Worm (Caenorhabditis elegans) whole organism, L1 larva: Measurements from ENCODE around the gene his-48.

Experiments used
- C04F5.9 ChIP-seq: sonication (generic microtip); optimal IDR thresholded peaks from 2 replicates; lab custom pipeline; 2016; ENCODE audit warnings: missing genetic modification characterization, missing compliant biosample characterization
- C34B4.2 ChIP-seq: sonication (generic microtip); optimal IDR thresholded peaks from 2 replicates; lab custom pipeline; 2017; ENCODE audit warnings: mild to moderate bottlenecking, missing genetic modification characterization, missing compliant biosample characterization
- Y116A8C.19 ChIP-seq: sonication (generic microtip); optimal IDR thresholded peaks from 2 replicates; lab custom pipeline; 2016; ENCODE audit warnings: missing compliant biosample characterization, missing genetic modification characterization, borderline replicate concordance
- ama-1 ChIP-seq: fragments of 150-350 bp; optimal IDR thresholded peaks from 2 replicates; lab custom pipeline; 2014
- blmp-1 ChIP-seq: fragments of 150-350 bp; optimal IDR thresholded peaks from 2 replicates; lab custom pipeline; 2014; ENCODE audit warnings: missing biosample characterization, missing genetic modification characterization
- ceh-63 ChIP-seq: fragments of 200-800 bp; sonication (Bioruptor generic); optimal IDR thresholded peaks from 2 replicates; lab custom pipeline; 2018; ENCODE audit warnings: mild to moderate bottlenecking, missing genetic modification characterization, missing compliant biosample characterization
- ceh-88 ChIP-seq: fragments of 200-800 bp; sonication (Bioruptor generic); IDR thresholded peaks from 2 replicates; pipeline ENCODE4 v1.3.6; 2022; ENCODE audit warnings: missing genetic modification characterization, missing compliant biosample characterization
- ceh-90 ChIP-seq: sonication (generic microtip); optimal IDR thresholded peaks from 2 replicates; lab custom pipeline; 2016; ENCODE audit warnings: missing genetic modification characterization, missing compliant biosample characterization
- dpl-1 ChIP-seq, 3 experiments: fragments of 150-350 bp in 2 of 3; sonication (generic microtip) in 1 of 3; optimal IDR thresholded peaks; 2 replicates each; lab custom pipeline; 2014 to 2017; ENCODE audit warnings: missing biosample characterization in 3 of 3, missing genetic modification characterization in 3 of 3, missing genetic modification reagents in 3 of 3
- efl-1 ChIP-seq, 4 experiments: fragments of 150-350 bp; optimal IDR thresholded peaks in 3 of 4; peaks in 1 of 4; 1 replicate in 1 of 4; 2 replicates in 3 of 4; lab custom pipeline; 2014; ENCODE audit warnings: missing biosample characterization in 2 of 4, missing genetic modification characterization in 2 of 4, missing genetic modification reagents in 2 of 4
- efl-3 ChIP-seq: fragments of 200-800 bp; sonication (Bioruptor generic); optimal IDR thresholded peaks from 2 replicates; lab custom pipeline; 2018; ENCODE audit warnings: mild to moderate bottlenecking, missing genetic modification characterization, missing compliant biosample characterization
- egl-13 ChIP-seq: sonication (generic microtip); optimal IDR thresholded peaks from 2 replicates; lab custom pipeline; 2016; ENCODE audit warnings: missing genotype, missing genetic modification reagents, missing genetic modification characterization, missing compliant biosample characterization
- egl-27 ChIP-seq, 2 experiments: fragments of 150-350 bp in 1 of 2; sonication (generic microtip); optimal IDR thresholded peaks; 3 replicates each; lab custom pipeline; 2017 to 2018; ENCODE audit warnings: missing biosample characterization in 2 of 2, missing genetic modification characterization in 2 of 2, missing genetic modification reagents in 2 of 2
- elt-3 ChIP-seq, 6 experiments: fragments of 150-350 bp in 1 of 6; sonication (generic microtip); optimal IDR thresholded peaks; 2 replicates each; lab custom pipeline; 2017 to 2018; ENCODE audit warnings: missing biosample characterization in 6 of 6, missing genetic modification characterization in 6 of 6, inconsistent platforms in 1 of 6
- fkh-10 ChIP-seq: sonication (generic microtip); optimal IDR thresholded peaks from 2 replicates; lab custom pipeline; 2017; ENCODE audit warnings: missing biosample characterization, missing genetic modification reagents, missing genetic modification characterization
- fkh-4 ChIP-seq: sonication (generic microtip); optimal IDR thresholded peaks from 2 replicates; lab custom pipeline; 2016; ENCODE audit warnings: missing compliant biosample characterization, missing genetic modification characterization, borderline replicate concordance
- hlh-17 ChIP-seq: fragments of 200-800 bp; sonication (Bioruptor generic); optimal IDR thresholded peaks from 2 replicates; lab custom pipeline; 2018; ENCODE audit warnings: missing genetic modification characterization, mild to moderate bottlenecking, missing compliant biosample characterization, moderate library complexity, borderline replicate concordance
- hlh-4 ChIP-seq: sonication (generic microtip); optimal IDR thresholded peaks from 2 replicates; lab custom pipeline; 2016; ENCODE audit warnings: mild to moderate bottlenecking, missing genetic modification characterization, missing compliant biosample characterization
- irx-1 ChIP-seq: sonication (generic microtip); optimal IDR thresholded peaks from 2 replicates; lab custom pipeline; 2016; ENCODE audit warnings: missing genetic modification characterization, missing compliant biosample characterization
- lin-13 ChIP-seq: fragments of 150-350 bp; optimal IDR thresholded peaks from 2 replicates; lab custom pipeline; 2014; ENCODE audit warnings: missing biosample characterization, missing genetic modification reagents, missing genetic modification characterization
- lin-14 ChIP-seq: fragments of 200-800 bp; sonication (Bioruptor generic); optimal IDR thresholded peaks from 2 replicates; lab custom pipeline; 2018; ENCODE audit warnings: mild to moderate bottlenecking, missing genetic modification characterization, moderate library complexity, missing compliant biosample characterization
- lin-15B ChIP-seq: fragments of 150-350 bp; sonication (generic microtip); optimal IDR thresholded peaks from 3 replicates; lab custom pipeline; 2014; ENCODE audit warnings: missing biosample characterization, missing genetic modification characterization
- lin-35 ChIP-seq, 2 experiments: fragments of 150-350 bp; optimal IDR thresholded peaks; 2 replicates each; lab custom pipeline; 2014; ENCODE audit warnings: missing biosample characterization in 2 of 2, missing genetic modification characterization in 2 of 2, missing genetic modification reagents in 2 of 2
- lsy-2 ChIP-seq, 2 experiments: fragments of 150-350 bp; optimal IDR thresholded peaks; 2 replicates each; lab custom pipeline; 2014; ENCODE audit warnings: missing biosample characterization in 2 of 2, missing genetic modification characterization in 2 of 2
- mab-9 ChIP-seq: fragments of 200-800 bp; sonication (Bioruptor generic); IDR thresholded peaks from 2 replicates; pipeline ENCODE4 v1.3.6; 2022; ENCODE audit warnings: missing genetic modification reagents, missing genetic modification characterization, missing compliant biosample characterization
- mep-1 ChIP-seq: fragments of 150-350 bp; optimal IDR thresholded peaks from 2 replicates; lab custom pipeline; 2014; ENCODE audit warnings: missing biosample characterization, missing genetic modification characterization
- nhr-11 ChIP-seq: fragments of 150-350 bp; optimal IDR thresholded peaks from 2 replicates; lab custom pipeline; 2014; ENCODE audit warnings: missing biosample characterization, missing genetic modification characterization
- nhr-12 ChIP-seq: sonication (generic microtip); optimal IDR thresholded peaks from 2 replicates; lab custom pipeline; 2017; ENCODE audit warnings: missing biosample characterization, missing genetic modification characterization
- nhr-76 ChIP-seq: sonication (generic microtip); optimal IDR thresholded peaks from 2 replicates; lab custom pipeline; 2017; ENCODE audit warnings: missing biosample characterization, missing genetic modification characterization
- nhr-85 ChIP-seq: sonication (generic microtip); peaks from one replicate; lab custom pipeline; 2016; ENCODE audit warnings: missing genetic modification characterization, inconsistent platforms, missing compliant biosample characterization
- nhr-90 ChIP-seq: sonication (generic microtip); optimal IDR thresholded peaks from 2 replicates; lab custom pipeline; 2016; ENCODE audit warnings: mild to moderate bottlenecking, missing genetic modification characterization, missing compliant biosample characterization; ENCODE audit not compliant: poor library complexity
- pqm-1 ChIP-seq: sonication (generic microtip); optimal IDR thresholded peaks from 3 replicates; lab custom pipeline; 2017; ENCODE audit warnings: missing biosample characterization, missing genetic modification characterization
- snpc-4 ChIP-seq: fragments of 150-350 bp; optimal IDR thresholded peaks from 2 replicates; lab custom pipeline; 2014; ENCODE audit warnings: missing biosample characterization, missing genetic modification characterization
- snu-23 ChIP-seq: sonication (generic microtip); optimal IDR thresholded peaks from 2 replicates; lab custom pipeline; 2016; ENCODE audit warnings: missing genetic modification characterization, missing compliant biosample characterization
- tbx-2 ChIP-seq: sonication (generic microtip); optimal IDR thresholded peaks from 2 replicates; lab custom pipeline; 2016; ENCODE audit warnings: missing genetic modification characterization, missing compliant biosample characterization
- unc-130 ChIP-seq: fragments of 150-350 bp; optimal IDR thresholded peaks from 2 replicates; lab custom pipeline; 2017; ENCODE audit warnings: missing biosample characterization, missing genetic modification characterization, inconsistent platforms
- unc-86 ChIP-seq: sonication (generic microtip); optimal IDR thresholded peaks from 2 replicates; lab custom pipeline; 2016; ENCODE audit warnings: missing genetic modification characterization, missing compliant biosample characterization
- vab-15 ChIP-seq: sonication (generic microtip); optimal IDR thresholded peaks from 2 replicates; lab custom pipeline; 2017; ENCODE audit warnings: missing genotype, mild to moderate bottlenecking, missing genetic modification characterization, missing compliant biosample characterization
- xbp-1 ChIP-seq: sonication (generic microtip); optimal IDR thresholded peaks from 2 replicates; lab custom pipeline; 2016; ENCODE audit warnings: missing genetic modification characterization, missing compliant biosample characterization
- zip-4 ChIP-seq: fragments of 200-800 bp; sonication (Bioruptor generic); optimal IDR thresholded peaks from 2 replicates; lab custom pipeline; 2018; ENCODE audit warnings: mild to moderate bottlenecking, missing genetic modification characterization, moderate library complexity, missing compliant biosample characterization
- ztf-11 ChIP-seq, 2 experiments: sonication (generic microtip); optimal IDR thresholded peaks; 2 replicates each; lab custom pipeline; 2016 to 2017; ENCODE audit warnings: missing genetic modification characterization in 2 of 2, missing biosample characterization in 1 of 2, missing compliant biosample characterization in 1 of 2
- ztf-4 ChIP-seq: fragments of 150-350 bp; optimal IDR thresholded peaks from 2 replicates; lab custom pipeline; 2014; ENCODE audit warnings: missing biosample characterization, missing genetic modification characterization

his-48 gene

DNA sequence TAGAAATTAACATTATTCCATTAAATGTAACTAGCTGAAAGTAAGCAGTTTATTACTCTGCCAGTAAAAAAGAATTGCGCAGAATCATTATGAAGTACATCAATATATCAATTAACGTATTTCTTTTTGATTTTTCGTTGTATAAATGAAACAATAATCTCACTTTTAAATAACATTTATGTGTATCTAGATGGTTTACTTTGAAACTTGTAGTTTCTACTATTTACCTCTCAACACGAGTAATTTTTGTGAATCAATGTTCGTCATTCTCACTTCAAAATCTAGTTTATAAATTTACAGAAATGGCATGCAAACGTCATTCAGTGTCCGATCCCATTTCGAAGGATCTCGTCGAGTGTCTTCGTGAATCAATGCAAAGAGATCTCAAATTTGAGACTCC, 7.4 kb upstream of the his-48 start, which contains the start of gene gspd-1:
Gene gspd-1, plus strand, starts transcription at position 301 of the 400 bp plus-strand sequence.
- no peak for TF ChIP-seq unc-86 (tag; lab: Kevin White, UChicago)
- TF ChIP-seq ztf-11 (tag; optimal IDR thresholded peaks at IDR 0.05; lab: Kevin White, UChicago), result no peak
- no peak for TF ChIP-seq nhr-12
- no peak for TF ChIP-seq tbx-2 (tag; lab: Kevin White, UChicago)
- no peak for TF ChIP-seq snpc-4
- TF ChIP-seq C34B4.2 (tag; lab: Kevin White, UChicago), result no peak
- no peak for TF ChIP-seq nhr-90 (tag; lab: Kevin White, UChicago)
- no peak for TF ChIP-seq vab-15 (tag; lab: Kevin White, UChicago)
- no peak for TF ChIP-seq mab-9 (GFP tag; lab: Robert Waterston, UW)
- no peak for TF ChIP-seq hlh-17 (GFP tag; lab: Kevin White, UChicago)
- TF ChIP-seq Y116A8C.19 (tag; lab: Kevin White, UChicago), result no peak
- TF ChIP-seq irx-1 (tag; lab: Kevin White, UChicago), result no peak
- no peak for TF ChIP-seq nhr-76 (tag; lab: Kevin White, UChicago)
- TF ChIP-seq egl-13 (tag; lab: Kevin White, UChicago), result no peak
- TF ChIP-seq lin-35 (GFP tag; optimal IDR thresholded peaks at IDR 0.05; lab: Kevin White, UChicago), result no peak
- no peak for TF ChIP-seq efl-3 (GFP tag; lab: Kevin White, UChicago)
- no peak for TF ChIP-seq snu-23 (GFP tag; lab: Kevin White, UChicago)
- TF ChIP-seq lin-14 (GFP tag; lab: Kevin White, UChicago), result no peak
- TF ChIP-seq elt-3 (tag; optimal IDR thresholded peaks at IDR 0.05; lab: Kevin White, UChicago), result no peak
- no peak for TF ChIP-seq fkh-4

ce11 chrIV:11319884-11320362, 4.6 kb upstream of the his-48 start, which contains the start of gene B0035.18:
Gene B0035.18 (plus strand): TSS chrIV:11320312.
- TF ChIP-seq blmp-1 (tag; lab: Kevin White, UChicago), result no peak
- peak in 1 of 2 experiments; percentile 40 for TF ChIP-seq lsy-2 (tag; optimal IDR thresholded peaks at IDR 0.05; lab: Kevin White, UChicago)

DNA sequence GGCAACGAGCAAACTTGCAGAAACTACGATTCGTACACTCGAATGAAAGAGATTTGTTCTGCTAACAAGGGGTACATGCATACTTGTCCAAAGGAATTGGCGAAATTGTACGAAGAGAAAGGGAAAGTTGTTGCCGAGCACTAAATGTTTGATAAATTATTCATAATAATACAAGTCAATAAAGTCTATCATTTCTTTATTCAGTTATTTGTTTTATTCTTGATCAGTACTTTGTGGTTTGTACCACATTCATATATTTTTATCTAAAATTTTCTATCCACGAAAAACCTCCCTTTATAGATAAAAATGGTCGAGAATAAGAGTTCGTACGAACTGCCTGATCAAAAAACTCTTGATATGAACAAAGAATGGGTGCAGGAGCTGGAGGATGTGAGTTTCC, 4.0 kb upstream of the his-48 start, which contains the start of gene edg-1:
Gene edg-1, plus strand, starts transcription at position 301 of the 400 bp plus-strand sequence.
- TF ChIP-seq ztf-4 (tag; lab: Kevin White, UChicago) (no peak), pqm-1 (tag; lab: Kevin White, UChicago) (no peak), mep-1 (tag; lab: Kevin White, UChicago) (no peak), ztf-11 (tag; optimal IDR thresholded peaks at IDR 0.05; lab: Kevin White, UChicago) (no peak), mab-9 (GFP tag; lab: Robert Waterston, UW) (no peak), ceh-63 (GFP tag; lab: Kevin White, UChicago) (no peak), lin-13 (GFP tag; lab: Kevin White, UChicago) (no peak), dpl-1 (GFP tag; optimal IDR thresholded peaks at IDR 0.05; lab: Kevin White, UChicago) (no peak), hlh-4 (tag; lab: Kevin White, UChicago) (no peak), nhr-90 (tag; lab: Kevin White, UChicago) (no peak), zip-4 (GFP tag; lab: Kevin White, UChicago) (no peak), egl-27 (tag; optimal IDR thresholded peaks at IDR 0.05; lab: Kevin White, UChicago) (no peak), C34B4.2 (tag; lab: Kevin White, UChicago) (no peak), ceh-88 (GFP tag; lab: Robert Waterston, UW) (no peak), efl-1 (optimal IDR thresholded peaks at IDR 0.05; lab: Kevin White, UChicago) (no peak), efl-1 (GFP tag; optimal IDR thresholded peaks at IDR 0.05 in 1 of 2; lab: Kevin White, UChicago) (no peak), C04F5.9 (no peak)
- TF ChIP-seq, all 84 proteins: peak for 0

ce11 chrIV:11323666-11324065, 879 bp upstream of the his-48 start:
- TF ChIP-seq egl-27 (tag; optimal IDR thresholded peaks at IDR 0.05; lab: Kevin White, UChicago) (no peak), xbp-1 (tag; lab: Kevin White, UChicago) (no peak), nhr-11 (no peak), unc-130 (no peak), lin-15B (tag; lab: Kevin White, UChicago) (no peak), ztf-11 (tag; optimal IDR thresholded peaks at IDR 0.05; lab: Kevin White, UChicago) (no peak), nhr-85 (tag; lab: Kevin White, UChicago) (no peak), ceh-90 (tag; lab: Kevin White, UChicago) (no peak), fkh-10 (GFP tag; lab: Kevin White, UChicago) (no peak), ama-1 (no peak), snu-23 (GFP tag; lab: Kevin White, UChicago) (no peak)
